Worm (Caenorhabditis elegans) whole organism, L1 larva: ENCODE results near the gene T24E12.10.

Experiments used
- F16B12.6 ChIP-seq: fragments of 150-350 bp; optimal IDR thresholded peaks from 2 replicates; lab custom pipeline; 2014; ENCODE audit warnings: missing biosample characterization, missing genetic modification characterization
- Y116A8C.19 ChIP-seq: sonication (generic microtip); optimal IDR thresholded peaks from 2 replicates; lab custom pipeline; 2016; ENCODE audit warnings: missing compliant biosample characterization, missing genetic modification characterization, borderline replicate concordance
- ceh-8 ChIP-seq: fragments of 200-800 bp; sonication (Bioruptor generic); optimal IDR thresholded peaks from 2 replicates; lab custom pipeline; 2018; ENCODE audit warnings: mild to moderate bottlenecking, missing genetic modification characterization, moderate library complexity, missing compliant biosample characterization
- ces-1 ChIP-seq: fragments of 150-350 bp; optimal IDR thresholded peaks from 2 replicates; lab custom pipeline; 2014; ENCODE audit warnings: missing biosample characterization, missing genetic modification reagents, missing genetic modification characterization
- dpl-1 ChIP-seq, 3 experiments: fragments of 150-350 bp in 2 of 3; sonication (generic microtip) in 1 of 3; optimal IDR thresholded peaks; 2 replicates each; lab custom pipeline; 2014 to 2017; ENCODE audit warnings: missing biosample characterization in 3 of 3, missing genetic modification characterization in 3 of 3, missing genetic modification reagents in 3 of 3
- dsc-1 ChIP-seq: sonication (generic microtip); optimal IDR thresholded peaks from 2 replicates; lab custom pipeline; 2016; ENCODE audit warnings: mild to moderate bottlenecking, missing genetic modification characterization, missing compliant biosample characterization
- efl-1 ChIP-seq, 4 experiments: fragments of 150-350 bp; optimal IDR thresholded peaks in 3 of 4; peaks in 1 of 4; 1 replicate in 1 of 4; 2 replicates in 3 of 4; lab custom pipeline; 2014; ENCODE audit warnings: missing biosample characterization in 2 of 4, missing genetic modification characterization in 2 of 4, missing genetic modification reagents in 2 of 4
- egl-13 ChIP-seq: sonication (generic microtip); optimal IDR thresholded peaks from 2 replicates; lab custom pipeline; 2016; ENCODE audit warnings: missing genotype, missing genetic modification reagents, missing genetic modification characterization, missing compliant biosample characterization
- elt-2 ChIP-seq: sonication (generic microtip); optimal IDR thresholded peaks from 2 replicates; lab custom pipeline; 2016; ENCODE audit warnings: missing genetic modification characterization, mild to moderate bottlenecking, inconsistent platforms, missing compliant biosample characterization, missing genetic modification reagents
- fkh-8 ChIP-seq: sonication (generic microtip); optimal IDR thresholded peaks from 2 replicates; lab custom pipeline; 2016; ENCODE audit warnings: mild to moderate bottlenecking, missing genetic modification characterization, missing compliant biosample characterization
- grh-1 ChIP-seq: fragments of 200-800 bp; sonication (Bioruptor generic); IDR thresholded peaks from 2 replicates; pipeline ENCODE4 v1.3.6; 2022; ENCODE audit warnings: missing genetic modification reagents, missing genetic modification characterization, missing compliant biosample characterization
- hlh-17 ChIP-seq: fragments of 200-800 bp; sonication (Bioruptor generic); optimal IDR thresholded peaks from 2 replicates; lab custom pipeline; 2018; ENCODE audit warnings: missing genetic modification characterization, mild to moderate bottlenecking, missing compliant biosample characterization, moderate library complexity, borderline replicate concordance
- isw-1 ChIP-seq: fragments of 200-800 bp; sonication (Bioruptor generic); IDR thresholded peaks from 2 replicates; pipeline ENCODE4 v1.3.6; 2022; ENCODE audit warnings: missing genetic modification characterization, missing compliant biosample characterization
- lin-14 ChIP-seq: fragments of 200-800 bp; sonication (Bioruptor generic); optimal IDR thresholded peaks from 2 replicates; lab custom pipeline; 2018; ENCODE audit warnings: mild to moderate bottlenecking, missing genetic modification characterization, moderate library complexity, missing compliant biosample characterization
- lin-35 ChIP-seq, 2 experiments: fragments of 150-350 bp; optimal IDR thresholded peaks; 2 replicates each; lab custom pipeline; 2014; ENCODE audit warnings: missing biosample characterization in 2 of 2, missing genetic modification characterization in 2 of 2, missing genetic modification reagents in 2 of 2
- lir-3 ChIP-seq: sonication (generic microtip); optimal IDR thresholded peaks from 2 replicates; lab custom pipeline; 2016; ENCODE audit warnings: mild to moderate bottlenecking, missing genetic modification characterization, moderate library complexity, missing compliant biosample characterization; ENCODE audit not compliant: poor library complexity
- lsy-2 ChIP-seq, 2 experiments: fragments of 150-350 bp; optimal IDR thresholded peaks; 2 replicates each; lab custom pipeline; 2014; ENCODE audit warnings: missing biosample characterization in 2 of 2, missing genetic modification characterization in 2 of 2
- mab-9 ChIP-seq: fragments of 200-800 bp; sonication (Bioruptor generic); IDR thresholded peaks from 2 replicates; pipeline ENCODE4 v1.3.6; 2022; ENCODE audit warnings: missing genetic modification reagents, missing genetic modification characterization, missing compliant biosample characterization
- mep-1 ChIP-seq: fragments of 150-350 bp; optimal IDR thresholded peaks from 2 replicates; lab custom pipeline; 2014; ENCODE audit warnings: missing biosample characterization, missing genetic modification characterization
- nhr-19 ChIP-seq: fragments of 200-800 bp; sonication (Bioruptor generic); conservative IDR thresholded peaks from 2 replicates; pipeline ENCODE4 v1.3.6; 2022; ENCODE audit warnings: missing genetic modification characterization, missing compliant biosample characterization
- nhr-20 ChIP-seq: sonication (generic microtip); optimal IDR thresholded peaks from 2 replicates; lab custom pipeline; 2016; ENCODE audit warnings: mild to moderate bottlenecking, missing genetic modification characterization, missing compliant biosample characterization
- nhr-47 ChIP-seq: sonication (generic microtip); optimal IDR thresholded peaks from 2 replicates; lab custom pipeline; 2016; ENCODE audit warnings: mild to moderate bottlenecking, missing genetic modification characterization, moderate library complexity, missing compliant biosample characterization
- nhr-71 ChIP-seq: sonication (generic microtip); optimal IDR thresholded peaks from 2 replicates; lab custom pipeline; 2016; ENCODE audit warnings: mild to moderate bottlenecking, missing genetic modification characterization, moderate library complexity, missing compliant biosample characterization
- nhr-84 ChIP-seq: sonication (generic microtip); optimal IDR thresholded peaks from 2 replicates; lab custom pipeline; 2017; ENCODE audit warnings: missing biosample characterization, missing genetic modification characterization
- nhr-85 ChIP-seq: sonication (generic microtip); peaks from one replicate; lab custom pipeline; 2016; ENCODE audit warnings: missing genetic modification characterization, inconsistent platforms, missing compliant biosample characterization
- nhr-90 ChIP-seq: sonication (generic microtip); optimal IDR thresholded peaks from 2 replicates; lab custom pipeline; 2016; ENCODE audit warnings: mild to moderate bottlenecking, missing genetic modification characterization, missing compliant biosample characterization; ENCODE audit not compliant: poor library complexity
- pax-3 ChIP-seq: fragments of 200-800 bp; sonication (Bioruptor generic); optimal IDR thresholded peaks from 2 replicates; lab custom pipeline; 2018; ENCODE audit warnings: mild to moderate bottlenecking, missing genetic modification characterization, moderate library complexity, missing compliant biosample characterization
- pqm-1 ChIP-seq: sonication (generic microtip); optimal IDR thresholded peaks from 3 replicates; lab custom pipeline; 2017; ENCODE audit warnings: missing biosample characterization, missing genetic modification characterization
- rnt-1 ChIP-seq: sonication (generic microtip); optimal IDR thresholded peaks from 2 replicates; lab custom pipeline; 2016; ENCODE audit warnings: mild to moderate bottlenecking, missing genetic modification characterization, moderate library complexity, missing compliant biosample characterization
- snu-23 ChIP-seq: sonication (generic microtip); optimal IDR thresholded peaks from 2 replicates; lab custom pipeline; 2016; ENCODE audit warnings: missing genetic modification characterization, missing compliant biosample characterization
- swsn-7 ChIP-seq: sonication (generic microtip); optimal IDR thresholded peaks from 2 replicates; lab custom pipeline; 2016; ENCODE audit warnings: missing genetic modification characterization, missing compliant biosample characterization
- tbx-2 ChIP-seq: sonication (generic microtip); optimal IDR thresholded peaks from 2 replicates; lab custom pipeline; 2016; ENCODE audit warnings: missing genetic modification characterization, missing compliant biosample characterization
- unc-86 ChIP-seq: sonication (generic microtip); optimal IDR thresholded peaks from 2 replicates; lab custom pipeline; 2016; ENCODE audit warnings: missing genetic modification characterization, missing compliant biosample characterization
- xbp-1 ChIP-seq: sonication (generic microtip); optimal IDR thresholded peaks from 2 replicates; lab custom pipeline; 2016; ENCODE audit warnings: missing genetic modification characterization, missing compliant biosample characterization

The T24E12.10 gene

DNA sequence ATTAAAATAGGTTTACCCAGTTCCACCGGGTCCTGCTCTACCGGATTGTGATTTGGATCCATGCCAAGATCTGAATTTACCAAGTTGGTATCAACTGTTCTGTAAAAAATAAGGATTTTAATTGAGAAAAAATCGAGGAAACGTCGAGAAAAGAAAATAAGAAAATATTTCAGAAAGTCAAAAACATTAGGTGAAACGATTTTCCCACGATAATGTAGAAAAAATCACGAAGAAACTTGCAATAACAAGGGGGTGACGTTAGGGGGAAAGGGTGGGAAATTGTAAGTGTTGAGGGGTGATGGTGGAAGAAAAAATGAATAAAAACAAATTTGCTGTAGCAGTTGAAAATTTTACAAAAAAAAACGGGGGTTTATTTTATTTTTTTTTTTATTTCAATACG, at the start of gene T24E12.10:
Gene T24E12.10 (minus strand): TSS at position 101 of the 400 bp plus-strand sequence.
- no peak for TF ChIP-seq efl-1 (optimal IDR thresholded peaks at IDR 0.05; lab: Kevin White, UChicago)
- peak in 1 of 2 experiments; percentile 15 for TF ChIP-seq efl-1 (GFP tag; optimal IDR thresholded peaks at IDR 0.05 in 1 of 2; lab: Kevin White, UChicago)
- TF ChIP-seq nhr-84 (tag; lab: Kevin White, UChicago): no peak
- TF ChIP-seq, all 84 proteins: peak for 1

- TF ChIP-seq unc-86 (tag; lab: Kevin White, UChicago): no peak
- no peak for TF ChIP-seq efl-1 (optimal IDR thresholded peaks at IDR 0.05; lab: Kevin White, UChicago)
- peak in 1 of 2 experiments; percentile 58 for TF ChIP-seq efl-1 (GFP tag; optimal IDR thresholded peaks at IDR 0.05 in 1 of 2; lab: Kevin White, UChicago)
- TF ChIP-seq nhr-90 (tag; lab: Kevin White, UChicago): no peak
- TF ChIP-seq hlh-17: no peak
- no peak for TF ChIP-seq pqm-1 (tag; lab: Kevin White, UChicago)
- TF ChIP-seq lir-3: no peak
Observed at ce11 chrII:3821248-3821647, 48.2 kb upstream of the T24E12.10 start, which contains the start of gene F54D10.7. Gene F54D10.7 (minus strand): TSS chrII:3821296.

ce11 chrII:3816251-3816849, 43.3 kb upstream of the T24E12.10 start, which contains the start of gene fbxa-24:
Gene fbxa-24 (plus strand): TSS chrII:3816526.
- peak; percentile 6 for TF ChIP-seq egl-13 (tag; lab: Kevin White, UChicago)
- peak; percentile 38 for TF ChIP-seq mep-1
- peak; percentile 33 for TF ChIP-seq swsn-7 (tag; lab: Kevin White, UChicago)
- TF ChIP-seq nhr-20 (tag; lab: Kevin White, UChicago): peak; percentile 34
- TF ChIP-seq dsc-1: peak; percentile 9
- peak; percentile 23 for TF ChIP-seq unc-86 (tag; lab: Kevin White, UChicago)
- peak; percentile 77 for TF ChIP-seq lin-14 (GFP tag; lab: Kevin White, UChicago)
- TF ChIP-seq lsy-2 (tag; optimal IDR thresholded peaks at IDR 0.05; lab: Kevin White, UChicago): peak; percentile 30 to 46
- TF ChIP-seq nhr-47: peak; percentile 37
- TF ChIP-seq nhr-19 (GFP tag; lab: Robert Waterston, UW): peak; percentile 58
- TF ChIP-seq nhr-85 (tag; lab: Kevin White, UChicago): peak; percentile 65
- TF ChIP-seq isw-1 (GFP tag; lab: Robert Waterston, UW): peak; percentile 27
- TF ChIP-seq fkh-8 (tag; lab: Kevin White, UChicago): peak; percentile 72
- TF ChIP-seq tbx-2 (tag; lab: Kevin White, UChicago): peak; percentile 31
- peak; percentile 6 for TF ChIP-seq F16B12.6 (tag; lab: Kevin White, UChicago)
- TF ChIP-seq xbp-1: peak; percentile 4
- TF ChIP-seq lin-35 (GFP tag; optimal IDR thresholded peaks at IDR 0.05; lab: Kevin White, UChicago): peak in 1 of 2 experiments; percentile 6
- TF ChIP-seq dpl-1 (GFP tag; optimal IDR thresholded peaks at IDR 0.05; lab: Kevin White, UChicago): peak in 1 of 3 experiments; percentile 34
- peak; percentile 57 for TF ChIP-seq nhr-71 (tag; lab: Kevin White, UChicago)
- peak; percentile 41 to 55 for TF ChIP-seq efl-1 (optimal IDR thresholded peaks at IDR 0.05; lab: Kevin White, UChicago)
- TF ChIP-seq efl-1 (GFP tag; optimal IDR thresholded peaks at IDR 0.05 in 1 of 2; lab: Kevin White, UChicago): peak; percentile 22 to 50
- TF ChIP-seq rnt-1 (tag; lab: Kevin White, UChicago): peak; percentile 7
- peak; percentile 30 for TF ChIP-seq snu-23 (GFP tag; lab: Kevin White, UChicago)

DNA sequence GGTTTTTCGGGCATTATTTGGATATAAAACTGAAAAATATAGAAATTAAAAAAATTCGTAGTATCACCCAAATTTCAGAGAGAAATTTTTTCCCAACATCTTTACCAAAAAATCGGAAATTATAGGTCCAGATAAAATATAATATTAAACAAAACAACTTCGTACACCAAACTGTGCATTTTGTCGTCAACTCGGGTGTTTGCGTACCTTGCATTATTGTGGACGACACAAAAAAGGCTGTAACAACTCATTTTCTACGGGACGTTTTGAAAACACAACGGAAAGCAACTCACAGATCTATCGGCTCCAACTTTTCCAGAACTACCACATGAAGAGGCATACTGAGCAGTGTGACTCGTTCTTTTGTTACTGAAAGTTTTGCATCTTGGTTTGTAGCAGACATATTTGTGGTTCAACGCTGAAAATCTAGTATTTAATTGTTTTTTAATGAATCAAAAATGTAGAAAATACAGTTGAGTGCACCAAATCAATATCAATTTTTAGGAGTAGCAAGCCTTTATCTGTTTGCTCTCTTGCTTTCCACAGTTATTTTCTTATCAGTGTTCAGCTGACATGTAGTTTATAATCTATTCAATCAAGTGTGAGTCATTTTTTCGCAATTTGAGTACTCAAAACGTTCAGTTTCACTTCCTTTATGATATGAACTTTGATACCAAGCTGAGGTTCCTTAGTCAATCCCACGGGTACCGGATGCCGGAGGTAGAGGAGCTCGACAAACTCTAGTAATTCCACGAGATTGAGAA, 42.6 kb upstream of the T24E12.10 start:
- TF ChIP-seq dpl-1 (GFP tag; optimal IDR thresholded peaks at IDR 0.05; lab: Kevin White, UChicago) (peak in 2 of 3 experiments; percentile 21 to 53), lsy-2 (tag; optimal IDR thresholded peaks at IDR 0.05; lab: Kevin White, UChicago) (peak; percentile 26), dsc-1 (no peak), swsn-7 (tag; lab: Kevin White, UChicago) (peak; percentile 0), mab-9 (GFP tag; lab: Robert Waterston, UW) (no peak), nhr-90 (tag; lab: Kevin White, UChicago) (peak; percentile 15), grh-1 (GFP tag; lab: Robert Waterston, UW) (no peak), egl-13 (tag; lab: Kevin White, UChicago) (no peak), nhr-71 (tag; lab: Kevin White, UChicago) (peak; percentile 14), efl-1 (optimal IDR thresholded peaks at IDR 0.05; lab: Kevin White, UChicago) (peak; percentile 34 to 55), efl-1 (GFP tag; optimal IDR thresholded peaks at IDR 0.05 in 1 of 2; lab: Kevin White, UChicago) (peak; percentile 39 to 68), nhr-20 (tag; lab: Kevin White, UChicago) (peak; percentile 21), nhr-47 (peak; percentile 31), ces-1 (GFP tag; lab: Kevin White, UChicago) (no peak), F16B12.6 (tag; lab: Kevin White, UChicago) (peak; percentile 79), pqm-1 (tag; lab: Kevin White, UChicago) (no peak), lin-35 (GFP tag; optimal IDR thresholded peaks at IDR 0.05; lab: Kevin White, UChicago) (peak in 1 of 2 experiments; percentile 15), Y116A8C.19 (tag; lab: Kevin White, UChicago) (no peak), pax-3 (tag; lab: Kevin White, UChicago) (no peak), elt-2 (tag; lab: Kevin White, UChicago) (peak; percentile 83), ceh-8 (GFP tag; lab: Kevin White, UChicago) (no peak), snu-23 (GFP tag; lab: Kevin White, UChicago) (peak; percentile 11)
- TF ChIP-seq, all 84 proteins: peak for 12
